Fruit fly (Drosophila melanogaster) whole organism, embryonic: ENCODE measurements around the gene CG31636.
A peak's percentile ranks its signal among the peaks of the same experiment; 100 is the strongest.

Source experiments
- Aef1 ChIP-seq: fragments of 200-800 bp; sonication (Bioruptor generic); IDR thresholded peaks from 3 replicates; pipeline ENCODE4 v1.3.6; 2022; ENCODE audit warnings: missing biosample characterization, missing genetic modification characterization
- Antp ChIP-seq: fragments of 200-800 bp; sonication (Bioruptor generic); optimal IDR thresholded peaks from 3 replicates; lab custom pipeline; 2016; ENCODE audit warnings: missing biosample characterization, missing genetic modification characterization
- Awh ChIP-seq: fragments of 200-800 bp; sonication (Bioruptor generic); IDR thresholded peaks from 2 replicates; pipeline ENCODE4, ENCODE4 v1.3.6; 2022; ENCODE audit warnings: missing biosample characterization, missing genetic modification characterization
- CG10267 ChIP-seq: fragments of 200-800 bp; sonication (Bioruptor generic); optimal IDR thresholded peaks from 2 replicates; lab custom pipeline; 2018; ENCODE audit warnings: missing biosample characterization, mild to moderate bottlenecking, missing genetic modification characterization, moderate library complexity
- CG11398 ChIP-seq: fragments of 200-800 bp; sonication (Bioruptor generic); optimal IDR thresholded peaks from 2 replicates; lab custom pipeline; 2016; ENCODE audit warnings: missing biosample characterization, missing genetic modification characterization
- CG12236 ChIP-seq: fragments of 200-800 bp; sonication (Bioruptor generic); optimal IDR thresholded peaks from 2 replicates; lab custom pipeline; 2016; ENCODE audit warnings: missing biosample characterization, missing genetic modification characterization
- CG13287 ChIP-seq: fragments of 200-800 bp; sonication (Bioruptor generic); IDR thresholded peaks from 2 replicates; pipeline ENCODE4 v1.3.6; 2022; ENCODE audit warnings: missing biosample characterization, missing genetic modification characterization; ENCODE audit not compliant: partially characterized antibody
- CG13894 ChIP-seq: fragments of 200-800 bp; sonication (Bioruptor generic); optimal IDR thresholded peaks from 3 replicates; lab custom pipeline; 2018; ENCODE audit warnings: missing biosample characterization, mild to moderate bottlenecking, missing genetic modification characterization, moderate library complexity
- CG1603 ChIP-seq: fragments of 200-800 bp; sonication (Bioruptor generic); optimal IDR thresholded peaks from 2 replicates; lab custom pipeline; 2019; ENCODE audit warnings: missing biosample characterization, mild to moderate bottlenecking, missing genetic modification characterization, moderate library complexity
- CG1792 ChIP-seq: fragments of 200-800 bp; sonication (Bioruptor generic); optimal IDR thresholded peaks from 2 replicates; lab custom pipeline; 2016; ENCODE audit warnings: missing biosample characterization, missing genetic modification characterization
- CG18619 ChIP-seq: fragments of 200-800 bp; sonication (Bioruptor generic); optimal IDR thresholded peaks from 3 replicates; lab custom pipeline; 2017; ENCODE audit warnings: missing biosample characterization, mild to moderate bottlenecking, missing genetic modification characterization
- CG6654 ChIP-seq: fragments of 200-800 bp; sonication (Bioruptor generic); optimal IDR thresholded peaks from 2 replicates; lab custom pipeline; 2017; ENCODE audit warnings: missing biosample characterization, mild to moderate bottlenecking, missing genetic modification characterization
- CG8359 ChIP-seq: fragments of 200-800 bp; sonication (Bioruptor generic); optimal IDR thresholded peaks from 2 replicates; lab custom pipeline; 2017; ENCODE audit warnings: missing biosample characterization, mild to moderate bottlenecking, missing genetic modification characterization, borderline replicate concordance
- CG9797 ChIP-seq: fragments of 200-800 bp; sonication (Bioruptor generic); optimal IDR thresholded peaks from 3 replicates; lab custom pipeline; 2018; ENCODE audit warnings: missing biosample characterization, mild to moderate bottlenecking, missing genetic modification characterization
- Dek ChIP-seq: fragments of 200-800 bp; sonication (Bioruptor generic); optimal IDR thresholded peaks from 3 replicates; lab custom pipeline; 2019; ENCODE audit warnings: missing biosample characterization, mild to moderate bottlenecking, missing genetic modification characterization, moderate library complexity
- Doc3 ChIP-seq: fragments of 200-800 bp; sonication (Bioruptor generic); IDR thresholded peaks from 3 replicates; pipeline ENCODE4 v1.3.6; 2022; ENCODE audit warnings: missing biosample characterization, missing genetic modification characterization; ENCODE audit not compliant: partially characterized antibody
- E2f1 ChIP-seq: fragments of 200-800 bp; sonication (Bioruptor generic); IDR thresholded peaks from 2 replicates; pipeline ENCODE4 v1.3.6; 2022; ENCODE audit warnings: missing biosample characterization, missing genetic modification characterization
- Elba2 ChIP-seq: fragments of 200-800 bp; sonication (Bioruptor generic); optimal IDR thresholded peaks from 3 replicates; lab custom pipeline; 2016; ENCODE audit warnings: missing biosample characterization, missing genetic modification characterization
- MESR4 ChIP-seq: fragments of 200-800 bp; sonication (Bioruptor generic); optimal IDR thresholded peaks from 2 replicates; lab custom pipeline; 2018; ENCODE audit warnings: missing biosample characterization, mild to moderate bottlenecking, missing genetic modification characterization, moderate library complexity
- NFAT ChIP-seq: fragments of 200-800 bp; sonication (Bioruptor generic); IDR thresholded peaks from 2 replicates; pipeline ENCODE4 v1.3.6; 2022; ENCODE audit warnings: missing biosample characterization, missing genetic modification characterization
- Optix ChIP-seq: fragments of 200-800 bp; sonication (Bioruptor generic); IDR thresholded peaks from 3 replicates; pipeline ENCODE4 v1.3.6; 2022; ENCODE audit warnings: missing biosample characterization, missing genetic modification characterization
- Pdp1 ChIP-seq, 2 experiments: fragments of 200-800 bp; sonication (Bioruptor generic); optimal IDR thresholded peaks; 3 replicates each; lab custom pipeline; 2016; ENCODE audit warnings: missing biosample characterization in 2 of 2, missing genetic modification characterization in 2 of 2, mild to moderate bottlenecking in 1 of 2, moderate library complexity in 1 of 2
- Ptx1 ChIP-seq: fragments of 200-800 bp; sonication (Bioruptor generic); IDR thresholded peaks from 2 replicates; pipeline ENCODE4 v1.3.6; 2022; ENCODE audit warnings: missing biosample characterization, missing genetic modification characterization
- Rx ChIP-seq: fragments of 200-800 bp; sonication (Bioruptor generic); IDR thresholded peaks from 2 replicates; pipeline ENCODE4 v1.3.6; 2022; ENCODE audit warnings: missing biosample characterization, missing genetic modification characterization
- Six4 ChIP-seq: fragments of 200-800 bp; sonication (Bioruptor generic); optimal IDR thresholded peaks from 2 replicates; lab custom pipeline; 2016; ENCODE audit warnings: missing biosample characterization, missing genetic modification characterization
- abd-A ChIP-seq: fragments of 200-800 bp; sonication (Bioruptor generic); optimal IDR thresholded peaks from 3 replicates; lab custom pipeline; 2019; ENCODE audit warnings: missing biosample characterization, mild to moderate bottlenecking, missing genetic modification characterization, moderate library complexity
- az2 ChIP-seq: fragments of 200-800 bp; sonication (Bioruptor generic); optimal IDR thresholded peaks from 3 replicates; lab custom pipeline; 2016; ENCODE audit warnings: missing biosample characterization, missing genetic modification characterization
- chinmo ChIP-seq: fragments of 200-800 bp; sonication (Bioruptor generic); IDR thresholded peaks from 4 replicates; pipeline ENCODE4 v1.3.6; 2022; ENCODE audit warnings: missing biosample characterization, missing genetic modification characterization; ENCODE audit not compliant: partially characterized antibody
- esg ChIP-seq: fragments of 200-800 bp; sonication (Bioruptor generic); conservative IDR thresholded peaks from 2 replicates; pipeline ENCODE4 v1.3.6; 2022; ENCODE audit warnings: missing biosample characterization, missing genetic modification characterization
- exex ChIP-seq: fragments of 200-800 bp; sonication (Bioruptor generic); optimal IDR thresholded peaks from 4 replicates; lab custom pipeline; 2018; ENCODE audit warnings: missing biosample characterization, mild to moderate bottlenecking, missing genetic modification characterization, moderate library complexity
- fd3F ChIP-seq: fragments of 200-800 bp; sonication (Bioruptor generic); optimal IDR thresholded peaks from 2 replicates; lab custom pipeline; 2018; ENCODE audit warnings: missing biosample characterization, mild to moderate bottlenecking, missing genetic modification characterization, moderate library complexity
- fd64A ChIP-seq: fragments of 200-800 bp; sonication (Bioruptor generic); optimal IDR thresholded peaks from 3 replicates; lab custom pipeline; 2018; ENCODE audit warnings: missing biosample characterization, mild to moderate bottlenecking, missing genetic modification characterization
- gcm ChIP-seq: fragments of 200-800 bp; sonication (Bioruptor generic); optimal IDR thresholded peaks from 2 replicates; lab custom pipeline; 2019; ENCODE audit warnings: missing biosample characterization, mild to moderate bottlenecking, missing genetic modification characterization, moderate library complexity
- gsb ChIP-seq: fragments of 200-800 bp; sonication (Bioruptor generic); IDR thresholded peaks from 2 replicates; pipeline ENCODE4 v1.3.6; 2022; ENCODE audit warnings: missing biosample characterization, missing genetic modification characterization
- hb ChIP-seq: fragments of 200-800 bp; sonication (Bioruptor generic); IDR thresholded peaks from 3 replicates; pipeline ENCODE4 v1.3.6; 2022; ENCODE audit warnings: missing biosample characterization, missing genetic modification characterization; ENCODE audit not compliant: partially characterized antibody
- knrl ChIP-seq: fragments of 200-800 bp; sonication (Bioruptor generic); IDR thresholded peaks from 3 replicates; pipeline ENCODE4 v1.3.6; 2022; ENCODE audit warnings: missing biosample characterization, missing genetic modification characterization; ENCODE audit not compliant: partially characterized antibody
- nerfin-2 ChIP-seq: fragments of 200-800 bp; sonication (Bioruptor generic); IDR thresholded peaks from 2 replicates; pipeline ENCODE4 v1.3.6; 2022; ENCODE audit warnings: missing biosample characterization, missing genetic modification characterization; ENCODE audit not compliant: partially characterized antibody
- oc ChIP-seq: fragments of 200-800 bp; sonication (Bioruptor generic); optimal IDR thresholded peaks from 2 replicates; lab custom pipeline; 2018; ENCODE audit warnings: missing biosample characterization, mild to moderate bottlenecking, missing genetic modification characterization, moderate library complexity
- phol ChIP-seq: fragments of 200-800 bp; sonication (Bioruptor generic); optimal IDR thresholded peaks from 3 replicates; lab custom pipeline; 2018; ENCODE audit warnings: missing biosample characterization, mild to moderate bottlenecking, missing genetic modification characterization, moderate library complexity
- scrt ChIP-seq: fragments of 200-800 bp; sonication (Bioruptor generic); optimal IDR thresholded peaks from 2 replicates; lab custom pipeline; 2018; ENCODE audit warnings: missing biosample characterization, mild to moderate bottlenecking, missing genetic modification characterization, moderate library complexity
- sd ChIP-seq: fragments of 200-800 bp; sonication (Bioruptor generic); optimal IDR thresholded peaks from 3 replicates; lab custom pipeline; 2018; ENCODE audit warnings: missing biosample characterization, mild to moderate bottlenecking, missing genetic modification characterization, moderate library complexity
- shn ChIP-seq: fragments of 200-800 bp; sonication (Bioruptor generic); optimal IDR thresholded peaks from 3 replicates; lab custom pipeline; 2016; ENCODE audit warnings: missing biosample characterization, missing genetic modification characterization
- sna ChIP-seq: fragments of 200-800 bp; sonication (Bioruptor generic); IDR thresholded peaks from 2 replicates; pipeline ENCODE4 v1.3.6; 2022; ENCODE audit warnings: missing biosample characterization, missing genetic modification characterization; ENCODE audit not compliant: partially characterized antibody
- tx ChIP-seq: fragments of 200-800 bp; sonication (Bioruptor generic); optimal IDR thresholded peaks from 2 replicates; lab custom pipeline; 2016; ENCODE audit warnings: missing biosample characterization, missing genetic modification characterization
- vvl ChIP-seq: fragments of 200-800 bp; sonication (Bioruptor generic); IDR thresholded peaks from 2 replicates; pipeline ENCODE4 v1.3.6; 2022; ENCODE audit warnings: missing biosample characterization, missing genetic modification characterization

The CG31636 gene

DNA sequence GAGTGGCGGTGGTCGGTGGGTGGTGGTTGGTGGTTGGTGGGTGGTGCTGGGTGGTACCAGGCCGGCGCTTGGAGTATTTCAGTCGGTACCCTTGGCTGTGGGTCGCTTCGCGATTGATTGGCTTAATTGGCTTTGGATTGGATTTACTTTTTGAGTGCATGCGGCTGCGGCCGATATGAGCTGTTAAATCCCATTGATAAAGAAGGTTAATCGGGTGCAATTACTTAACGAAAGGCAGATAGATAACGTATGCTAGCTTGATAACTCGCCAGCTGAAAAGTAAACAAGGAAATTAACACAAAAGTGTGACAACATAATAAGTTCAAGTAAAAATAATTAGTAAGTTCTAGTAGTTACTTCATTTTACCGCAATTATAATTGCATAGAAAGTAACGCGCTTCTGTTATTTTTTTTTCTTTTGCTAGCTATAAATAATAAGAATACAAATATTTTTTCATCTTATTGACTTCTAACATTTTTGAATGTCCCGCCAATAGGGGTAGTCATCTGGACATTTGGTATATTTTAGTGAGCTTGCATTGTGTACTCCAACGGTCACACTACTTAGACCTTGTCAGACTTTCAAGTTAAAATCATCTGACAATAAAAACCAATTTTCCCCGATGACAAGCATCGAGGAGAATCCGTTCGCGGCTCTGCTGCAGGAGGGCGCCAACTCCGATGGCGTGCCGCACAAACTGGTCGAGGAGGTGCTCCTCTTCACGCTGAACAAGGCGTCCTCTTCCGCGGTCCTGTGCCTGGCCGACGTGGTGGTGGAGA, at the start of gene CG31636, which contains the start of gene Ube4A (continued):
- TF ChIP-seq fd64A (no peak), NFAT (GFP tag; lab: Robert Waterston, UW) (no peak), CG10267 (tag; lab: Kevin White, UChicago) (peak; percentile 22), exex (peak; percentile 82)

DNA sequence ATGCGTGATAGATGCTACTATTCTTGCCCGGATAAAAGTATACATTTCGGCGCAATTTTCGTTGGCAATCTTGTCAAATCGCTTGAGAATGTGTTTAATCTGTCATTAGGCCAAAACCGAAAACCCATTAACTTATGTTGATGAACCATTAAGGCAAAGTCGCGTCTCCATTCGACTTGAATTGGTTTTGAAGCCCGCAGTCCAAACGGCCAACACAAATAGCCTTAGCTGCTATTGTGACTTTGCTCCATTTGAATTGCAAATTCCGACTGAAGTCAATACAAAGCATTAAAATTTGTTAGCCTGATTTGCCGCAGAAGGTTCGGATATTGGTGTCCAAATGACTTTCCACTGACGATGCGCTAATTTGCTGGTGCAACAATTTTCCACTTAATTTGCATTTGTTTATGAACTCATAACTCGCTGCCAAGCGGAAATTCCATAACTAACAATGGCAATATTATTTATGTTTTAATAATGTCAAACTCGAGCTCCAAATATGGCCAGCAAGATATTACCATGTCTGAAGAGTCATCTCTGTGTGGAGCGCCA, 48.5 kb upstream of the CG31636 start:
- peak; percentile 69; the same call in 1 of the 2 replicates for TF ChIP-seq Awh
- TF ChIP-seq oc (tag; lab: Kevin White, UChicago), result peak; percentile 16
- no peak for TF ChIP-seq MESR4 (GFP tag; lab: Kevin White, UChicago)
- peak; percentile 43 for TF ChIP-seq sd
- TF ChIP-seq E2f1 (GFP tag; lab: Robert Waterston, UW), result no peak
- TF ChIP-seq tx, result no peak
- no peak for TF ChIP-seq az2 (GFP tag; lab: Kevin White, UChicago)
- peak; percentile 65; the same call in 1 of the 2 replicates for TF ChIP-seq vvl (GFP tag; lab: Robert Waterston, UW)
- no peak for TF ChIP-seq Doc3 (GFP tag; lab: Robert Waterston, UW)
- peak; percentile 1 for TF ChIP-seq CG13894 (tag; lab: Kevin White, UChicago)
- peak; percentile 73; the same call in 1 of the 4 replicates for TF ChIP-seq chinmo (GFP tag; lab: Robert Waterston, UW)
- TF ChIP-seq abd-A, result peak; percentile 74
- peak in 1 of 2 experiments; percentile 9 for TF ChIP-seq Pdp1 (GFP tag; optimal IDR thresholded peaks at IDR 0.05; lab: Kevin White, UChicago)
- TF ChIP-seq, all 482 proteins: peak for 8

DNA sequence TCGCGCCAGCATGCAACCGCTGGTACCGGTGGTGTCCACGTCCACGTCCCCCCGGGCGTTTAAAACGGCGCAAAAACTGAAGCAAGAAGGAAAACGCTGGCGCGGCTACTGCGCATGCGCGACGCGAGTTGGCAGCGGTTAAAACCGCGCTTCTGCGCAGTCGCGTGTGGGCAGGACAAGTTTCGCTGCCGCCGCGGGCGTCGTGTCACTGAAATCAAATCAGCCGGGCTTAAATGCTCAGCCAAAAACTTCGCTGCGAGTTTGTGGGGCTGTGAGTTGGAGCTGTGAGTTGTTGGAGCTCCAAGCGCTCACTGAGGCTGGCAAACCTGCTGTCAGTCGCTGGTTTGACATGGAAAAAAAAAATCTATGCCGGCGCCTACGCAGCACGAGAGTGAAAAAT, 47.1 kb upstream of the CG31636 start:
- TF ChIP-seq scrt (GFP tag; lab: Kevin White, UChicago) (no peak), sna (GFP tag; lab: Robert Waterston, UW) (0 out of 2 replicates have a peak, but pooled peaks have one; percentile 15), CG9797 (no peak), Ptx1 (GFP tag; lab: Robert Waterston, UW) (no peak), CG18619 (GFP tag; lab: Kevin White, UChicago) (no peak), Rx (GFP tag; lab: Robert Waterston, UW) (no peak), esg (GFP tag; lab: Robert Waterston, UW) (no peak), hb (GFP tag; lab: Robert Waterston, UW) (no peak), Optix (GFP tag; lab: Robert Waterston, UW) (no peak), CG11398 (no peak), knrl (GFP tag; lab: Robert Waterston, UW) (0 out of 3 replicates have a peak, but pooled peaks have one; percentile 15), gcm (no peak), gsb (no peak), phol (tag; lab: Kevin White, UChicago) (no peak), CG8359 (GFP tag; lab: Kevin White, UChicago) (peak; percentile 99), CG1792 (GFP tag; lab: Kevin White, UChicago) (no peak), Six4 (no peak), shn (GFP tag; lab: Kevin White, UChicago) (no peak), Antp (no peak), Dek (tag; lab: Kevin White, UChicago) (no peak), Aef1 (GFP tag; lab: Robert Waterston, UW) (no peak), CG6654 (no peak), CG12236 (GFP tag; lab: Kevin White, UChicago) (no peak), nerfin-2 (GFP tag; lab: Robert Waterston, UW) (no peak), CG13287 (no peak), Elba2 (GFP tag; lab: Kevin White, UChicago) (no peak), CG1603 (tag; lab: Kevin White, UChicago) (no peak), fd3F (GFP tag; lab: Kevin White, UChicago) (no peak)
